Worm (Caenorhabditis elegans) whole organism, young adult: Measurements from ENCODE around the gene acs-18.

Experiments
- B0261.1 ChIP-seq: sonication (generic microtip); optimal IDR thresholded peaks from 2 replicates; lab custom pipeline; 2016; ENCODE audit warnings: mild to moderate bottlenecking, missing genetic modification characterization, moderate library complexity, missing compliant biosample characterization
- F33H1.4 ChIP-seq: fragments of 200-800 bp; sonication (Bioruptor generic); IDR thresholded peaks from 2 replicates; pipeline ENCODE4 v1.3.6; 2022; ENCODE audit warnings: missing genetic modification reagents, missing genetic modification characterization, missing compliant biosample characterization
- F39B2.1 ChIP-seq: fragments of 200-800 bp; sonication (Bioruptor generic); IDR thresholded peaks from 2 replicates; pipeline ENCODE4 v1.3.6; 2022; ENCODE audit warnings: missing genetic modification reagents, missing genetic modification characterization, missing compliant biosample characterization
- F52B5.7 ChIP-seq: sonication (generic microtip); optimal IDR thresholded peaks from 2 replicates; lab custom pipeline; 2016; ENCODE audit warnings: mild to moderate bottlenecking, missing genetic modification characterization, missing compliant biosample characterization
- K12H6.12 ChIP-seq: fragments of 200-800 bp; sonication (Bioruptor generic); optimal IDR thresholded peaks from 2 replicates; lab custom pipeline; 2018; ENCODE audit warnings: mild to moderate bottlenecking, missing genetic modification characterization, missing compliant biosample characterization
- athp-1 ChIP-seq: sonication (generic microtip); optimal IDR thresholded peaks from 2 replicates; lab custom pipeline; 2017; ENCODE audit warnings: mild to moderate bottlenecking, missing genetic modification characterization, missing compliant biosample characterization
- bed-1 ChIP-seq: fragments of 200-800 bp; sonication (Bioruptor generic); IDR thresholded peaks from 2 replicates; pipeline ENCODE4 v1.3.6; 2022; ENCODE audit warnings: missing genetic modification reagents, missing genetic modification characterization, missing compliant biosample characterization
- bed-2 ChIP-seq: fragments of 200-800 bp; sonication (Bioruptor generic); IDR thresholded peaks from 2 replicates; pipeline ENCODE4 v1.3.6; 2022; ENCODE audit warnings: missing genetic modification reagents, missing genetic modification characterization, missing compliant biosample characterization
- cebp-1 ChIP-seq, 2 experiments: fragments of 200-800 bp in 1 of 2; sonication (Bioruptor generic) in 1 of 2; sonication (generic microtip) in 1 of 2; IDR thresholded peaks in 1 of 2; optimal IDR thresholded peaks in 1 of 2; 2 replicates each; pipeline versions ENCODE4 v1.3.6 to Lab custom; 2017 to 2022; ENCODE audit warnings: missing compliant biosample characterization in 2 of 2, missing genetic modification characterization in 2 of 2, mild to moderate bottlenecking in 1 of 2, missing genetic modification reagents in 1 of 2, moderate library complexity in 1 of 2
- ceh-100 ChIP-seq: fragments of 200-800 bp; sonication (Bioruptor generic); IDR thresholded peaks from 2 replicates; pipeline ENCODE4 v1.3.6; 2022; ENCODE audit warnings: missing genetic modification reagents, missing genetic modification characterization, missing compliant biosample characterization
- ceh-40 ChIP-seq: fragments of 200-800 bp; sonication (Bioruptor generic); IDR thresholded peaks from 2 replicates; pipeline ENCODE4 v1.3.6; 2022; ENCODE audit warnings: missing genetic modification characterization, missing compliant biosample characterization
- ceh-58 ChIP-seq: fragments of 200-800 bp; sonication (Bioruptor generic); IDR thresholded peaks from 2 replicates; pipeline ENCODE4 v1.3.6; 2022; ENCODE audit warnings: missing genetic modification characterization, missing compliant biosample characterization
- die-1 ChIP-seq: sonication (generic microtip); optimal IDR thresholded peaks from 2 replicates; lab custom pipeline; 2016; ENCODE audit warnings: missing genotype, mild to moderate bottlenecking, missing genetic modification characterization, missing compliant biosample characterization
- dox-1 ChIP-seq: fragments of 200-800 bp; sonication (Bioruptor generic); IDR thresholded peaks from 2 replicates; pipeline ENCODE4 v1.3.6; 2022; ENCODE audit warnings: missing genetic modification reagents, missing genetic modification characterization, missing compliant biosample characterization
- dpff-1 ChIP-seq: sonication (generic microtip); optimal IDR thresholded peaks from 2 replicates; lab custom pipeline; 2017; ENCODE audit warnings: mild to moderate bottlenecking, missing genetic modification characterization, missing compliant biosample characterization
- dpl-1 ChIP-seq: fragments of 150-350 bp; optimal IDR thresholded peaks from 2 replicates; lab custom pipeline; 2014; ENCODE audit warnings: missing biosample characterization, missing genetic modification reagents, missing genetic modification characterization
- efl-1 ChIP-seq: fragments of 150-350 bp; optimal IDR thresholded peaks from 2 replicates; lab custom pipeline; 2014; ENCODE audit warnings: missing biosample characterization, missing genetic modification reagents, missing genetic modification characterization
- egl-18 ChIP-seq: fragments of 200-800 bp; sonication (Bioruptor generic); IDR thresholded peaks from 2 replicates; pipeline ENCODE4 v1.3.6; 2022; ENCODE audit warnings: missing genetic modification reagents, missing genetic modification characterization, missing compliant biosample characterization
- ekl-4 ChIP-seq: fragments of 200-800 bp; sonication (Bioruptor generic); IDR thresholded peaks from 2 replicates; pipeline ENCODE4 v1.3.6; 2022; ENCODE audit warnings: missing genetic modification reagents, missing genetic modification characterization, missing compliant biosample characterization
- him-1 ChIP-seq: sonication (generic microtip); optimal IDR thresholded peaks from 2 replicates; lab custom pipeline; 2016; ENCODE audit warnings: missing genotype, missing genetic modification reagents, missing genetic modification characterization, missing compliant biosample characterization
- hlh-12 ChIP-seq: sonication (generic microtip); optimal IDR thresholded peaks from 2 replicates; lab custom pipeline; 2016; ENCODE audit warnings: missing genetic modification characterization, missing compliant biosample characterization
- hlh-26 ChIP-seq: fragments of 200-800 bp; sonication (Bioruptor generic); conservative IDR thresholded peaks from 2 replicates; pipeline ENCODE4 v1.3.6; 2022; ENCODE audit warnings: missing genetic modification reagents, missing genetic modification characterization, missing compliant biosample characterization
- hmg-1.2 ChIP-seq: fragments of 200-800 bp; sonication (Bioruptor generic); IDR thresholded peaks from 2 replicates; pipeline ENCODE4 v1.3.6; 2022; ENCODE audit warnings: missing genetic modification reagents, missing genetic modification characterization, missing compliant biosample characterization
- hmg-20 ChIP-seq: fragments of 200-800 bp; sonication (Bioruptor generic); IDR thresholded peaks from 2 replicates; pipeline ENCODE4 v1.3.6; 2022; ENCODE audit warnings: missing genetic modification reagents, missing genetic modification characterization, missing compliant biosample characterization
- let-526 ChIP-seq: fragments of 200-800 bp; sonication (Bioruptor generic); IDR thresholded peaks from 2 replicates; pipeline ENCODE4 v1.3.6; 2022; ENCODE audit warnings: missing genetic modification reagents, missing genetic modification characterization, missing compliant biosample characterization
- lin-35 ChIP-seq, 3 experiments: fragments of 150-350 bp in 2 of 3; sonication (generic microtip) in 1 of 3; optimal IDR thresholded peaks; 2 replicates each; lab custom pipeline; 2014 to 2018; ENCODE audit warnings: missing biosample characterization in 3 of 3, missing genetic modification characterization in 3 of 3, missing genetic modification reagents in 3 of 3
- lir-1 ChIP-seq: fragments of 200-800 bp; sonication (Bioruptor generic); conservative IDR thresholded peaks from 2 replicates; pipeline ENCODE4 v1.3.6; 2022; ENCODE audit warnings: missing genetic modification reagents, missing genetic modification characterization, missing compliant biosample characterization
- lsl-1 ChIP-seq: fragments of 200-800 bp; sonication (Bioruptor generic); optimal IDR thresholded peaks from 2 replicates; lab custom pipeline; 2018; ENCODE audit warnings: mild to moderate bottlenecking, missing genetic modification characterization, moderate library complexity, missing compliant biosample characterization
- lsy-27 ChIP-seq: sonication (generic microtip); optimal IDR thresholded peaks from 2 replicates; lab custom pipeline; 2017; ENCODE audit warnings: missing genetic modification characterization, mild to moderate bottlenecking, missing compliant biosample characterization, antibody characterized with exemption, missing genotype, borderline replicate concordance; ENCODE audit not compliant: insufficient read depth
- madf-10 ChIP-seq: sonication (generic microtip); optimal IDR thresholded peaks from 2 replicates; lab custom pipeline; 2016; ENCODE audit warnings: mild to moderate bottlenecking, missing genetic modification characterization, missing compliant biosample characterization
- madf-8 ChIP-seq: fragments of 200-800 bp; sonication (Bioruptor generic); conservative IDR thresholded peaks from 2 replicates; pipeline ENCODE4 v1.3.6; 2022; ENCODE audit warnings: missing genetic modification reagents, missing genetic modification characterization, missing compliant biosample characterization
- mcd-1 ChIP-seq: fragments of 200-800 bp; sonication (Bioruptor generic); IDR thresholded peaks from 2 replicates; pipeline ENCODE4 v1.3.6; 2022; ENCODE audit warnings: missing genetic modification reagents, missing genetic modification characterization, missing compliant biosample characterization
- nhr-80 ChIP-seq: sonication (generic microtip); optimal IDR thresholded peaks from 2 replicates; lab custom pipeline; 2016; ENCODE audit warnings: missing genetic modification characterization, missing compliant biosample characterization
- pha-4 ChIP-seq: fragments of 150-350 bp; sonication (generic microtip); optimal IDR thresholded peaks from 2 replicates; lab custom pipeline; 2014; ENCODE audit warnings: missing biosample characterization, missing genetic modification reagents, missing genetic modification characterization
- rec-8 ChIP-seq, 2 experiments: sonication (generic microtip); optimal IDR thresholded peaks; 2 replicates each; lab custom pipeline; 2016; ENCODE audit warnings: mild to moderate bottlenecking in 2 of 2, missing genetic modification characterization in 2 of 2, missing genetic modification reagents in 2 of 2, missing genotype in 2 of 2, missing biosample characterization in 1 of 2, missing compliant biosample characterization in 1 of 2, moderate library complexity in 1 of 2
- repo-1 ChIP-seq: sonication (generic microtip); optimal IDR thresholded peaks from 2 replicates; lab custom pipeline; 2017; ENCODE audit warnings: mild to moderate bottlenecking, missing genetic modification characterization, missing compliant biosample characterization
- rpc-1 ChIP-seq, 2 experiments: fragments of 150-350 bp in 1 of 2; sonication (generic microtip) in 1 of 2; optimal IDR thresholded peaks; 2 replicates each; lab custom pipeline; 2014 to 2018; ENCODE audit warnings: missing biosample characterization in 1 of 2, missing genetic modification characterization in 1 of 2, missing genetic modification reagents in 1 of 2, missing genotype in 1 of 2
- sdz-38 ChIP-seq: sonication (generic microtip); optimal IDR thresholded peaks from 2 replicates; lab custom pipeline; 2016; ENCODE audit warnings: missing genotype, missing genetic modification characterization, missing compliant biosample characterization
- snpc-1.1 ChIP-seq: sonication (generic microtip); optimal IDR thresholded peaks from 2 replicates; lab custom pipeline; 2017; ENCODE audit warnings: missing genetic modification characterization, mild to moderate bottlenecking, missing compliant biosample characterization, antibody characterized with exemption, moderate library complexity, missing genotype, missing genetic modification reagents; ENCODE audit not compliant: insufficient read depth
- snpc-1.3 ChIP-seq: sonication (generic microtip); optimal IDR thresholded peaks from 2 replicates; lab custom pipeline; 2017; ENCODE audit warnings: missing genetic modification characterization, mild to moderate bottlenecking, missing compliant biosample characterization, antibody characterized with exemption, moderate library complexity, missing genotype, missing genetic modification reagents; ENCODE audit not compliant: insufficient read depth
- snpc-3.4 ChIP-seq: sonication (generic microtip); optimal IDR thresholded peaks from 2 replicates; lab custom pipeline; 2017; ENCODE audit warnings: missing genetic modification characterization, mild to moderate bottlenecking, missing compliant biosample characterization, antibody characterized with exemption, moderate library complexity, missing genotype, missing genetic modification reagents
- snpc-4 ChIP-seq, 5 experiments: fragments of 150-350 bp in 1 of 5; sonication (generic microtip) in 4 of 5; optimal IDR thresholded peaks; 2 replicates each; lab custom pipeline; 2014 to 2018; ENCODE audit warnings: missing genetic modification characterization in 5 of 5, missing biosample characterization in 3 of 5, antibody characterized with exemption in 2 of 5, mild to moderate bottlenecking in 2 of 5, missing compliant biosample characterization in 2 of 5, missing genotype in 2 of 5, moderate library complexity in 2 of 5, missing genetic modification reagents in 1 of 5
- tbx-9 ChIP-seq: sonication (generic microtip); optimal IDR thresholded peaks from 2 replicates; lab custom pipeline; 2016; ENCODE audit warnings: borderline replicate concordance, missing genetic modification characterization, inconsistent platforms, missing compliant biosample characterization
- zfh-2 ChIP-seq: fragments of 200-800 bp; sonication (Bioruptor generic); conservative IDR thresholded peaks from 2 replicates; pipeline ENCODE4 v1.3.6; 2022; ENCODE audit warnings: missing genetic modification reagents, missing genetic modification characterization, missing compliant biosample characterization
- zim-3 ChIP-seq: sonication (generic microtip); optimal IDR thresholded peaks from 2 replicates; lab custom pipeline; 2017; ENCODE audit warnings: mild to moderate bottlenecking, missing genetic modification characterization, moderate library complexity, missing compliant biosample characterization
- ztf-18 ChIP-seq: sonication (generic microtip); optimal IDR thresholded peaks from 2 replicates; lab custom pipeline; 2016; ENCODE audit warnings: missing genotype, mild to moderate bottlenecking, missing genetic modification characterization, missing compliant biosample characterization
- ztf-6 ChIP-seq: fragments of 200-800 bp; sonication (Bioruptor generic); IDR thresholded peaks from 2 replicates; pipeline ENCODE4 v1.3.6; 2022; ENCODE audit warnings: missing genetic modification reagents, missing genetic modification characterization, missing compliant biosample characterization

The acs-18 gene

ce11 chrIV:10311115-10311514 is 2.4 kb downstream of the acs-18 start (continued):
- TF ChIP-seq ztf-18 (tag; lab: Kevin White, UChicago), result peak; percentile 8
- peak; percentile 68 for TF ChIP-seq him-1
- no peak for TF ChIP-seq madf-10 (tag; lab: Kevin White, UChicago)
- TF ChIP-seq lir-1, result no peak
- peak; percentile 73 for TF ChIP-seq rpc-1 (optimal IDR thresholded peaks at IDR 0.05; lab: Kevin White, UChicago)
- peak; percentile 93 for TF ChIP-seq rpc-1 (tag; optimal IDR thresholded peaks at IDR 0.05; lab: Kevin White, UChicago)
- TF ChIP-seq die-1 (tag; lab: Kevin White, UChicago), result peak; percentile 51
- no peak for TF ChIP-seq madf-8 (GFP tag; lab: Robert Waterston, UW)
- TF ChIP-seq ceh-100 (GFP tag; lab: Robert Waterston, UW), result no peak
- no peak for TF ChIP-seq athp-1 (tag; lab: Kevin White, UChicago)
- no peak for TF ChIP-seq tbx-9 (tag; lab: Kevin White, UChicago)
- TF ChIP-seq dox-1 (GFP tag; lab: Robert Waterston, UW), result no peak; the same call in 1 of the 2 replicates
- peak; percentile 74 for TF ChIP-seq B0261.1
- TF ChIP-seq lin-35 (GFP tag; optimal IDR thresholded peaks at IDR 0.05; lab: Kevin White, UChicago), result no peak
- TF ChIP-seq F52B5.7, result no peak
- TF ChIP-seq hlh-12, result no peak
- no peak for TF ChIP-seq egl-18 (GFP tag; lab: Robert Waterston, UW)
- TF ChIP-seq ceh-58 (GFP tag; lab: Robert Waterston, UW), result no peak
- TF ChIP-seq rec-8 (tag; optimal IDR thresholded peaks at IDR 0.05; lab: Kevin White, UChicago), result no peak
- no peak for TF ChIP-seq zfh-2 (GFP tag; lab: Robert Waterston, UW)
- no peak for TF ChIP-seq dpl-1
- TF ChIP-seq repo-1, result no peak
- no peak for TF ChIP-seq bed-1
- no peak for TF ChIP-seq mcd-1 (GFP tag; lab: Robert Waterston, UW)
- TF ChIP-seq nhr-80, result no peak
- no peak for TF ChIP-seq snpc-3.4 (tag; lab: Kevin White, UChicago)
- TF ChIP-seq efl-1, result no peak
- TF ChIP-seq sdz-38 (tag; lab: Kevin White, UChicago), result no peak
- TF ChIP-seq F39B2.1, result no peak
- TF ChIP-seq hlh-26 (GFP tag; lab: Robert Waterston, UW), result no peak
- no peak for TF ChIP-seq snpc-4 (GFP tag; optimal IDR thresholded peaks at IDR 0.05; lab: Kevin White, UChicago)
- TF ChIP-seq snpc-4 (tag; optimal IDR thresholded peaks at IDR 0.05; lab: Kevin White, UChicago), result no peak
- TF ChIP-seq cebp-1 (GFP tag; IDR thresholded peaks at IDR 0.05; lab: Robert Waterston, UW), result no peak
- no peak for TF ChIP-seq cebp-1 (tag; optimal IDR thresholded peaks at IDR 0.05; lab: Kevin White, UChicago)
- no peak for TF ChIP-seq lsl-1 (GFP tag; lab: Kevin White, UChicago)
- no peak for TF ChIP-seq zim-3 (tag; lab: Kevin White, UChicago)
- TF ChIP-seq ekl-4 (GFP tag; lab: Robert Waterston, UW), result no peak
- no peak for TF ChIP-seq F33H1.4 (GFP tag; lab: Robert Waterston, UW)
- TF ChIP-seq hmg-1.2, result no peak
- no peak for TF ChIP-seq K12H6.12 (tag; lab: Kevin White, UChicago)
- TF ChIP-seq let-526 (GFP tag; lab: Robert Waterston, UW), result no peak
- TF ChIP-seq ztf-6 (GFP tag; lab: Robert Waterston, UW), result no peak
- TF ChIP-seq ceh-40, result no peak
- TF ChIP-seq snpc-1.3, result no peak
- no peak for TF ChIP-seq hmg-20
- TF ChIP-seq dpff-1 (tag; lab: Kevin White, UChicago), result no peak
- no peak for TF ChIP-seq bed-2 (GFP tag; lab: Robert Waterston, UW)
- no peak for TF ChIP-seq pha-4
- no peak for TF ChIP-seq lsy-27 (tag; lab: Kevin White, UChicago)
- TF ChIP-seq snpc-1.1, result peak; percentile 54
